Worm (Caenorhabditis elegans): Measurements from ENCODE around the gene Y43C5A.7.

Y43C5A.7 gene

DNA sequence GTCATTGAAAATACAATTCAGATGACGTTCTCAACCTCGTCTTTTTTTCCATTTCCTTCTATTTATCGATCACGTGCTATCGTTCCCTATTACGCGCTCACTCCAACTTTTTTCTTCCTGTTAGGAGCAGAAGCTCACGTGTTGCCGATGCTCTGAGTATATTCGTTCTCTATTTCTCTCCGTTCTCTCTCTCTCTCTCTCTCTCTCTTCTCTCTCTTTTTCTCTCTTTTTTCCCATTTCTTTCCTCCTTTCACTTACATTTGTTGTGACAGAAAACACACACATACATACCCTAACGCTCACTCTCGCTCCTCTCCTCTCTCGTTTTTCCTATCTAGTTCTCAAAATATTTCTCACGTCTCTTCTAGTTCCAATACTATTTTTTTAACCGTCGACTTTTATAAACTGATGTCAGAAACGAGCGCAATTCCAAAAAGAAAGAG lies 24.7 kb upstream of the Y43C5A.7 start (continued):
- TF ChIP-seq spr-1 (tag; optimal IDR thresholded peaks at IDR 0.05) (peak; percentile 73), T20F7.1 (GFP tag; optimal IDR thresholded peaks at IDR 0.05) (peak; percentile 80), R02D3.7 (tag; optimal IDR thresholded peaks at IDR 0.05) (no peak), dmd-6 (GFP tag; IDR thresholded peaks at IDR 0.05) (peak; percentile 96), mxl-3 (GFP tag; optimal IDR thresholded peaks at IDR 0.05) (peak; percentile 84), daf-12 (tag; optimal IDR thresholded peaks at IDR 0.05) (no peak), duxl-1 (tag; optimal IDR thresholded peaks at IDR 0.05; ENCODE audit: poor library complexity) (peak; percentile 17), lin-15B (tag; optimal IDR thresholded peaks at IDR 0.05) (no peak), jun-1 (tag; optimal IDR thresholded peaks at IDR 0.05) (peak; percentile 80), egl-43 (GFP tag; IDR thresholded peaks at IDR 0.05) (no peak; the same call in none of the 2 replicates), mep-1 (tag; optimal IDR thresholded peaks at IDR 0.05) (peak; percentile 92), nhr-41 (GFP tag; IDR thresholded peaks at IDR 0.05) (no peak), lin-1 (GFP tag; IDR thresholded peaks at IDR 0.05) (peak; percentile 79), ZK546.5 (tag; optimal IDR thresholded peaks at IDR 0.05) (peak in 1 of 2 experiments; percentile 10), dve-1 (tag; optimal IDR thresholded peaks at IDR 0.05; ENCODE audit: insufficient read depth) (peak; percentile 95), ztf-7 (tag; optimal IDR thresholded peaks at IDR 0.05) (no peak), lir-3 (tag; optimal IDR thresholded peaks at IDR 0.05) (no peak), T26A8.4 (GFP tag; IDR thresholded peaks at IDR 0.05) (peak; percentile 43; the same call in 1 of the 2 replicates), nhr-76 (tag; optimal IDR thresholded peaks at IDR 0.05) (no peak), lsy-2 (tag; optimal IDR thresholded peaks at IDR 0.05) (peak; percentile 80 to 87), nhr-6 (tag; optimal IDR thresholded peaks at IDR 0.05) (peak; percentile 67), nhr-77 (tag; optimal IDR thresholded peaks at IDR 0.05) (peak; percentile 82), spr-3 (GFP tag; optimal IDR thresholded peaks at IDR 0.05) (no peak), ztf-11 (tag; optimal IDR thresholded peaks at IDR 0.05) (no peak), mdt-29 (GFP tag; IDR thresholded peaks at IDR 0.05) (0 out of 2 replicates have a peak, but pooled peaks have one; percentile 73), fkh-10 (GFP tag; optimal IDR thresholded peaks at IDR 0.05) (peak; percentile 93)

DNA sequence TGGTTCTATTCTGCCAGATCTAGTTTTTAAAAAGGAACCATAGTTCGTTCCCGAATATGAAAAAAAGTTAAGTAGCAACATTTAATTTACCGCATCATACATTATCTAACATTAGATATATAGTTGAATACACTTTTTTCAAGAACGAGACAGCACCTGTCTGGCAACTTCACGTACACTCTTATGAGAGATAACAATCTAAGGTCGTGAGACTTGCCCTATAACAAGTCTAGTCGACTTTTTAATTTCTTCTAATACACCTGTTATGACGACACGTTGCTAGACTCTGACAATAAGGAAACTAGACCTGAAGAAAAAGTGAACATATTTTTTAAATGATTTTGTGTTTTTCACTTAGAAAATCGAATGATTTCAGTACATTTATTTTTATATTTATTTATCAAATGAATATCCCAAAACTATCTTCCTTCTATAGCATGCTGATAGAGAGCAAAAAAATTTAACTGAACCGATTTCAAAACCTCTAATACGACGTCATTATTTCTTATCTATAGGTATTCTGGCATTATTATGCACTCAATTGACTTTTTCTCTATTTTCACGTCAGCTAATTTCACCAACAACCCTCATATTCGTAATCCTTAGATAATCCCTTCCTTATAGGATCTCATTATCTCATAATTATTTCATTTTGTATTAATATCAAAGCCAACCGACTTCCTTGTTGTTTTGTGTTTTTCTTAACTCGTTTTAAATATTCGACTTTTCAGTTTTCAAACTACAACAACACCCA lies 24.0 kb upstream of the Y43C5A.7 start:
- no peak for TF ChIP-seq aly-2 (tag; optimal IDR thresholded peaks at IDR 0.05)
- no peak for TF ChIP-seq F49E8.2 (tag; optimal IDR thresholded peaks at IDR 0.05; ENCODE audit: borderline replicate concordance)
- no peak for TF ChIP-seq F44E2.7 (GFP tag; IDR thresholded peaks at IDR 0.05)
- TF ChIP-seq nhr-41 (GFP tag; IDR thresholded peaks at IDR 0.05), result no peak
- TF ChIP-seq mxl-3 (GFP tag; optimal IDR thresholded peaks at IDR 0.05), result no peak
- TF ChIP-seq dve-1 (tag; optimal IDR thresholded peaks at IDR 0.05; ENCODE audit: insufficient read depth), result peak; percentile 39
- no peak for TF ChIP-seq ama-1 (optimal IDR thresholded peaks at IDR 0.05)
- no peak for TF ChIP-seq dpl-1 (GFP tag; optimal IDR thresholded peaks at IDR 0.05)
- no peak for TF ChIP-seq aha-1 (tag)
- peak; percentile 45 for TF ChIP-seq dmd-6 (GFP tag; IDR thresholded peaks at IDR 0.05)
- TF ChIP-seq unc-62 (GFP tag; optimal IDR thresholded peaks at IDR 0.05 in 1 of 2), result peak in 1 of 2 experiments; percentile 43
- TF ChIP-seq unc-62 (tag; optimal IDR thresholded peaks at IDR 0.05), result no peak
- no peak for TF ChIP-seq T20F7.1 (GFP tag; optimal IDR thresholded peaks at IDR 0.05)
- TF ChIP-seq php-3 (GFP tag; IDR thresholded peaks at IDR 0.05), result no peak
- no peak for TF ChIP-seq tag-97 (GFP tag; IDR thresholded peaks at IDR 0.05)
- no peak for TF ChIP-seq ztf-7 (tag; optimal IDR thresholded peaks at IDR 0.05)
- no peak for TF ChIP-seq daf-19 (GFP tag; conservative IDR thresholded peaks at IDR 0.05)
- TF ChIP-seq T26A8.4 (GFP tag; IDR thresholded peaks at IDR 0.05), result 0 out of 2 replicates have a peak, but pooled peaks have one; percentile 17
- no peak for TF ChIP-seq ceh-44 (GFP tag; IDR thresholded peaks at IDR 0.05)
- TF ChIP-seq ces-1 (GFP tag; optimal IDR thresholded peaks at IDR 0.05), result no peak
- no peak for TF ChIP-seq lsy-2 (tag; optimal IDR thresholded peaks at IDR 0.05)
- TF ChIP-seq pqm-1 (tag; optimal IDR thresholded peaks at IDR 0.05), result peak; percentile 9
- TF ChIP-seq zip-11 (GFP tag; IDR thresholded peaks at IDR 0.05), result no peak
- TF ChIP-seq daf-16 (GFP tag; optimal IDR thresholded peaks at IDR 0.05), result no peak
- TF ChIP-seq daf-16 (tag; optimal IDR thresholded peaks at IDR 0.05), result peak; percentile 23
- TF ChIP-seq hmg-1.1 (GFP tag; IDR thresholded peaks at IDR 0.05), result no peak

All from whole organism, L4 larva.